Fruit fly (Drosophila melanogaster): ENCODE data around the gene Nsf2.

Gene Nsf2

dm6 chr3R:13849327-13849726, 11.5 kb upstream of the Nsf2 start:
- TF ChIP-seq CG33017 (tag; optimal IDR thresholded peaks at IDR 0.05) (no peak), bab1 (GFP tag; optimal IDR thresholded peaks at IDR 0.05) (no peak)

dm6 chr3R:13848272-13848671, 10.5 kb upstream of the Nsf2 start:
- TF ChIP-seq ovo (GFP tag; optimal IDR thresholded peaks at IDR 0.05) (no peak), Mnt (GFP tag; optimal IDR thresholded peaks at IDR 0.05) (no peak), cic (GFP tag; optimal IDR thresholded peaks at IDR 0.05) (no peak), CG7101 (tag; optimal IDR thresholded peaks at IDR 0.05) (no peak), kay (GFP tag; ENCODE audit: borderline replicate concordance) (no peak), CG7045 (GFP tag; optimal IDR thresholded peaks at IDR 0.05) (no peak), bab1 (GFP tag; optimal IDR thresholded peaks at IDR 0.05) (no peak), pad (GFP tag; optimal IDR thresholded peaks at IDR 0.05) (no peak), Clk (GFP tag; optimal IDR thresholded peaks at IDR 0.05) (no peak), tj (GFP tag; optimal IDR thresholded peaks at IDR 0.05) (no peak), cnc (optimal IDR thresholded peaks at IDR 0.05) (no peak), CG14711 (tag; optimal IDR thresholded peaks at IDR 0.05) (no peak), CG33017 (tag; optimal IDR thresholded peaks at IDR 0.05) (no peak), Hr96 (GFP tag; optimal IDR thresholded peaks at IDR 0.05) (no peak), CG11617 (GFP tag; optimal IDR thresholded peaks at IDR 0.05) (no peak), toe (GFP tag; optimal IDR thresholded peaks at IDR 0.05) (no peak), CG1620 (GFP tag; optimal IDR thresholded peaks at IDR 0.05) (no peak), CG5204 (GFP tag; optimal IDR thresholded peaks at IDR 0.05) (no peak), CG12768 (GFP tag; optimal IDR thresholded peaks at IDR 0.05) (no peak)

- no peak for TF ChIP-seq CG12768 (GFP tag; optimal IDR thresholded peaks at IDR 0.05)
- no peak for TF ChIP-seq Crg-1 (GFP tag; optimal IDR thresholded peaks at IDR 0.05)
- TF ChIP-seq CG11617 (GFP tag; optimal IDR thresholded peaks at IDR 0.05) = no peak
- no peak for TF ChIP-seq CG1620 (GFP tag; optimal IDR thresholded peaks at IDR 0.05)
Observed at dm6 chr3R:13847289-13847688, 9.5 kb upstream of the Nsf2 start.

- TF ChIP-seq cnc (optimal IDR thresholded peaks at IDR 0.05) (no peak), tj (GFP tag; optimal IDR thresholded peaks at IDR 0.05) (no peak), cic (GFP tag; optimal IDR thresholded peaks at IDR 0.05) (no peak), CG5204 (GFP tag; optimal IDR thresholded peaks at IDR 0.05) (no peak), pad (GFP tag; optimal IDR thresholded peaks at IDR 0.05) (no peak), kay (GFP tag; ENCODE audit: borderline replicate concordance) (no peak), ovo (GFP tag; optimal IDR thresholded peaks at IDR 0.05) (no peak), CG7045 (GFP tag; optimal IDR thresholded peaks at IDR 0.05) (no peak), CG12768 (GFP tag; optimal IDR thresholded peaks at IDR 0.05) (no peak), CG14711 (tag; optimal IDR thresholded peaks at IDR 0.05) (no peak)
Observed at dm6 chr3R:13845926-13846325, 8.1 kb upstream of the Nsf2 start.

DNA sequence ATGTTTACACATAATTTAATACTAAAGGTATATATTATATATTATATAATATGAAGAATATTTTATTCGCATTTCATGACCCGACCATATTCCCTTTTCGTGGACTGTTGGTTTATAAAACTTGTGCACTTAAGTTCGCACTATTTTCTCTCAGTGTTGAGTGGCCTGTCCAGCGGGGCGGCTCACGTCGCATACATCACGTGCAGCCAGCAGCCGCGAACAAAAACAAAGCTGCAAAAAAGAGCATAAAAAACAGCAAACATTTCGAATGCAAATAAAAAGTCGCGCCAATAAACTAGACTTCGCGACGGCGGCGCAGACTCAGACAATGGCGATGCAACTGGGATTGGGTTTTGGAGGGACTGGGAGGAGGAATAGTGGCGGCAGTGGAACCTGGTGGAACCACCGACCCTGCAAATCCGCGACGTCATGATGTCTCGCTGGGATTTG, 7.5 kb upstream of the Nsf2 start:
- TF ChIP-seq CG12768 (GFP tag; optimal IDR thresholded peaks at IDR 0.05) (no peak), tj (GFP tag; optimal IDR thresholded peaks at IDR 0.05) (no peak)

DNA sequence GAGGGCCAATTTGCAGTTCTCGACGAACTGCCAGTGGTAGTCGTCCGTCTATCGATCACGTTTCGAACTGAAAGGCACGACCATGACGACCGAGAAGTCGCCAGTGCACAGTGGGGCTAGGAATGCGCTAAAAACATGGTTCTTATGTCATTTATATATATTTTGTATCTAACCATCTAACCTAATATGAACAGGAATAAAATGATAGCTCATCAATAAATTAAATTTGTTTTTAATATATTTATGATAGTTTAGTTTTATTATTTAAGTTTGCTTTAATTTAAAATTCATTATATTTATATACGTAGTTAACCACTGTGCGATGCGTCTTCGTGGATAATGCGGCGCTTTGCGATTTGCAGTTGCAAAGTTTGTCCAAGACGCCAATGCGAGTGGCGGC, 5.8 kb upstream of the Nsf2 start:
- TF ChIP-seq bab1 (GFP tag; optimal IDR thresholded peaks at IDR 0.05) (no peak), CG7045 (GFP tag; optimal IDR thresholded peaks at IDR 0.05) (no peak)

- TF ChIP-seq toe (GFP tag; optimal IDR thresholded peaks at IDR 0.05) = no peak
- TF ChIP-seq Hr96 (GFP tag; optimal IDR thresholded peaks at IDR 0.05) = no peak
- no peak for TF ChIP-seq CG14711 (tag; optimal IDR thresholded peaks at IDR 0.05)
- TF ChIP-seq pad (GFP tag; optimal IDR thresholded peaks at IDR 0.05) = no peak
- no peak for TF ChIP-seq CG33017 (tag; optimal IDR thresholded peaks at IDR 0.05)
- no peak for TF ChIP-seq CG5204 (GFP tag; optimal IDR thresholded peaks at IDR 0.05)
- peak; percentile 12 for TF ChIP-seq kay (GFP tag; ENCODE audit: borderline replicate concordance)
- no peak for TF ChIP-seq cnc (optimal IDR thresholded peaks at IDR 0.05)
Observed at dm6 chr3R:13842532-13842931, 4.7 kb upstream of the Nsf2 start.

DNA sequence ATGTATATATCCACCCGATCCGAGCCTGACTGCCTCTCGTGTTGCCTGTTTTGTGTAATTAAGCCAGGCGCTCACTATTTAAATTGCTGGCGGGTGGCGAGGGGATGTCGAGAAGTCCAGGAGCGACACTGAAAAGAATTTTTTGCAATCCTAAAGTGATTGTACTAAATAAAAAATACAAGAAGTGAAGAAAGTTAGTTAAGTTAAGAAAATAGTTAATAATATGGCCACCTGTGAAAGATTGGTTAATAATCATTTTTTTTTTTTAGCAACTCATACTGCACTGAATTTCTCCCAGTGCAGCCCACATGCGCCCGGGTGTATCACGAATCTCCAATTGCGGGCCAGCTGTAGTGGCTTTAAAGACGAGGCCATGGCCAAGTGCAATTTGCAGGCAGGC, 3.2 kb upstream of the Nsf2 start:
- no peak for TF ChIP-seq Clk (GFP tag; optimal IDR thresholded peaks at IDR 0.05)
- TF ChIP-seq cic (GFP tag; optimal IDR thresholded peaks at IDR 0.05) = no peak
- TF ChIP-seq CG7101 (tag; optimal IDR thresholded peaks at IDR 0.05) = no peak
- TF ChIP-seq CG33017 (tag; optimal IDR thresholded peaks at IDR 0.05) = no peak
- TF ChIP-seq CG1620 (GFP tag; optimal IDR thresholded peaks at IDR 0.05) = no peak
- TF ChIP-seq bab1 (GFP tag; optimal IDR thresholded peaks at IDR 0.05) = no peak
- TF ChIP-seq CG5204 (GFP tag; optimal IDR thresholded peaks at IDR 0.05) = no peak
- TF ChIP-seq pad (GFP tag; optimal IDR thresholded peaks at IDR 0.05) = no peak
- TF ChIP-seq Hr96 (GFP tag; optimal IDR thresholded peaks at IDR 0.05) = no peak

All from whole organism, adult.